Worm (Caenorhabditis elegans) whole organism, L4 larva: ENCODE data around the gene H20J04.4.

Experiments used
- D1046.2 ChIP-seq: fragments of 200-800 bp; sonication (Bioruptor generic); IDR thresholded peaks from 2 replicates; pipeline ENCODE4 v1.3.6; 2022; ENCODE audit warnings: missing genetic modification characterization, missing compliant biosample characterization
- F26F4.8 ChIP-seq: fragments of 200-800 bp; sonication (Bioruptor generic); conservative IDR thresholded peaks from 2 replicates; pipeline ENCODE4 v1.3.6; 2022; ENCODE audit warnings: missing genetic modification characterization, missing compliant biosample characterization
- F49E8.2 ChIP-seq: sonication (generic microtip); optimal IDR thresholded peaks from 2 replicates; lab custom pipeline; 2016; ENCODE audit warnings: missing compliant biosample characterization, mild to moderate bottlenecking, missing genetic modification characterization, borderline replicate concordance
- Y48G9A.11 ChIP-seq: fragments of 200-800 bp; sonication (Bioruptor generic); IDR thresholded peaks from 2 replicates; pipeline ENCODE4 v1.3.6; 2022; ENCODE audit warnings: missing genetic modification reagents, missing genetic modification characterization, missing compliant biosample characterization
- ZK337.2 ChIP-seq: fragments of 200-800 bp; sonication (Bioruptor generic); IDR thresholded peaks from 2 replicates; pipeline ENCODE4 v1.3.6; 2022; ENCODE audit warnings: missing genetic modification reagents, missing genetic modification characterization, missing compliant biosample characterization
- aha-1 ChIP-seq: fragments of 150-350 bp; peaks from one replicate; lab custom pipeline; 2014; ENCODE audit warnings: missing biosample characterization, missing genetic modification characterization
- aly-2 ChIP-seq: sonication (generic microtip); optimal IDR thresholded peaks from 2 replicates; lab custom pipeline; 2018; ENCODE audit warnings: missing biosample characterization, missing genetic modification characterization
- arid-1 ChIP-seq: fragments of 200-800 bp; sonication (Bioruptor generic); conservative IDR thresholded peaks from 2 replicates; pipeline ENCODE4 v1.3.6; 2022; ENCODE audit warnings: missing genetic modification reagents, missing genetic modification characterization, missing compliant biosample characterization
- ceh-20 ChIP-seq: fragments of 200-800 bp; sonication (Bioruptor generic); IDR thresholded peaks from 2 replicates; pipeline ENCODE4 v1.3.6; 2022; ENCODE audit warnings: missing genetic modification reagents, missing genetic modification characterization, missing compliant biosample characterization
- ceh-44 ChIP-seq: fragments of 200-800 bp; sonication (Bioruptor generic); IDR thresholded peaks from 2 replicates; pipeline ENCODE4 v1.3.6; 2022; ENCODE audit warnings: missing genetic modification reagents, missing genetic modification characterization, missing compliant biosample characterization
- ceh-82 ChIP-seq: sonication (generic microtip); optimal IDR thresholded peaks from 2 replicates; lab custom pipeline; 2017; ENCODE audit warnings: missing biosample characterization, missing genetic modification characterization
- cey-2 ChIP-seq: sonication (generic microtip); optimal IDR thresholded peaks from 3 replicates; lab custom pipeline; 2017; ENCODE audit warnings: missing genetic modification characterization, mild to moderate bottlenecking, missing compliant biosample characterization, antibody characterized with exemption, borderline replicate concordance; ENCODE audit not compliant: insufficient read depth
- daf-12 ChIP-seq: fragments of 150-350 bp; optimal IDR thresholded peaks from 2 replicates; lab custom pipeline; 2014; ENCODE audit warnings: missing biosample characterization, missing genetic modification reagents, missing genetic modification characterization
- dmd-6 ChIP-seq: fragments of 200-800 bp; sonication (Bioruptor generic); IDR thresholded peaks from 2 replicates; pipeline ENCODE4 v1.3.6; 2022; ENCODE audit warnings: missing genetic modification reagents, missing genetic modification characterization, missing compliant biosample characterization
- dmd-8 ChIP-seq: fragments of 200-800 bp; sonication (Bioruptor generic); IDR thresholded peaks from 2 replicates; pipeline ENCODE4 v1.3.6; 2022; ENCODE audit warnings: missing genetic modification characterization, missing compliant biosample characterization
- dpl-1 ChIP-seq: fragments of 150-350 bp; optimal IDR thresholded peaks from 2 replicates; lab custom pipeline; 2014; ENCODE audit warnings: missing biosample characterization, missing genetic modification reagents, missing genetic modification characterization
- duxl-1 ChIP-seq: sonication (generic microtip); optimal IDR thresholded peaks from 2 replicates; lab custom pipeline; 2016; ENCODE audit warnings: mild to moderate bottlenecking, missing genetic modification characterization, moderate library complexity, missing compliant biosample characterization; ENCODE audit not compliant: poor library complexity
- dve-1 ChIP-seq: sonication (generic microtip); optimal IDR thresholded peaks from 2 replicates; lab custom pipeline; 2017; ENCODE audit warnings: antibody characterized with exemption, mild to moderate bottlenecking, missing genetic modification characterization, missing compliant biosample characterization; ENCODE audit not compliant: insufficient read depth
- egl-27 ChIP-seq: sonication (generic microtip); optimal IDR thresholded peaks from 3 replicates; lab custom pipeline; 2017; ENCODE audit warnings: missing biosample characterization, missing genetic modification reagents, missing genetic modification characterization
- fkh-10 ChIP-seq: fragments of 150-350 bp; optimal IDR thresholded peaks from 2 replicates; lab custom pipeline; 2014; ENCODE audit warnings: missing biosample characterization, missing genetic modification reagents, missing genetic modification characterization
- fos-1 ChIP-seq: fragments of 150-350 bp; optimal IDR thresholded peaks from 2 replicates; lab custom pipeline; 2014; ENCODE audit warnings: missing biosample characterization, missing genetic modification characterization
- gei-8 ChIP-seq: fragments of 200-800 bp; sonication (Bioruptor generic); optimal IDR thresholded peaks from 2 replicates; lab custom pipeline; 2018; ENCODE audit warnings: mild to moderate bottlenecking, missing genetic modification characterization, missing compliant biosample characterization
- hif-1 ChIP-seq, 2 experiments: sonication (generic microtip); optimal IDR thresholded peaks; 2 replicates each; lab custom pipeline; 2016 to 2017; ENCODE audit warnings: missing compliant biosample characterization in 2 of 2, missing genetic modification characterization in 2 of 2, missing genetic modification reagents in 2 of 2, missing genotype in 2 of 2, mild to moderate bottlenecking in 1 of 2
- hlh-11 ChIP-seq: fragments of 200-800 bp; sonication (Bioruptor generic); optimal IDR thresholded peaks from 2 replicates; lab custom pipeline; 2018; ENCODE audit warnings: mild to moderate bottlenecking, missing genetic modification characterization, missing compliant biosample characterization
- hlh-30 ChIP-seq: sonication (generic microtip); optimal IDR thresholded peaks from 2 replicates; lab custom pipeline; 2017; ENCODE audit warnings: antibody characterized with exemption, mild to moderate bottlenecking, missing genetic modification characterization, missing compliant biosample characterization; ENCODE audit not compliant: insufficient read depth
- lin-15B ChIP-seq: fragments of 150-350 bp; sonication (generic microtip); optimal IDR thresholded peaks from 3 replicates; lab custom pipeline; 2014; ENCODE audit warnings: missing biosample characterization, missing genetic modification characterization
- lin-39 ChIP-seq: fragments of 150-350 bp; optimal IDR thresholded peaks from 2 replicates; lab custom pipeline; 2014; ENCODE audit warnings: missing biosample characterization, missing genetic modification reagents, missing genetic modification characterization
- madf-5 ChIP-seq, 2 experiments: fragments of 200-800 bp; sonication (Bioruptor generic); IDR thresholded peaks; 2 replicates each; pipeline ENCODE4 v1.3.6; 2022; ENCODE audit warnings: missing compliant biosample characterization in 2 of 2, missing genetic modification characterization in 2 of 2
- mep-1 ChIP-seq: fragments of 150-350 bp; sonication (generic microtip); optimal IDR thresholded peaks from 3 replicates; lab custom pipeline; 2014; ENCODE audit warnings: missing biosample characterization, missing genetic modification characterization
- mes-2 ChIP-seq: sonication (generic microtip); optimal IDR thresholded peaks from 2 replicates; lab custom pipeline; 2016; ENCODE audit warnings: missing genotype, mild to moderate bottlenecking, missing genetic modification characterization, missing compliant biosample characterization; ENCODE audit not compliant: poor library complexity, severe bottlenecking
- mxl-2 ChIP-seq: fragments of 200-800 bp; sonication (Bioruptor generic); conservative IDR thresholded peaks from 2 replicates; pipeline ENCODE4 v1.3.6; 2022; ENCODE audit warnings: missing genetic modification reagents, missing genetic modification characterization, missing compliant biosample characterization
- mxl-3 ChIP-seq: fragments of 200-800 bp; sonication (Bioruptor generic); optimal IDR thresholded peaks from 2 replicates; lab custom pipeline; 2018; ENCODE audit warnings: mild to moderate bottlenecking, missing genetic modification characterization, missing compliant biosample characterization
- nhr-10 ChIP-seq: fragments of 150-350 bp; optimal IDR thresholded peaks from 2 replicates; lab custom pipeline; 2014; ENCODE audit warnings: missing biosample characterization, missing genetic modification characterization
- nhr-102 ChIP-seq: sonication (generic microtip); optimal IDR thresholded peaks from 2 replicates; lab custom pipeline; 2016; ENCODE audit warnings: mild to moderate bottlenecking, missing genetic modification characterization, moderate library complexity, missing compliant biosample characterization
- nhr-111 ChIP-seq: fragments of 200-800 bp; sonication (Bioruptor generic); optimal IDR thresholded peaks from 2 replicates; lab custom pipeline; 2018; ENCODE audit warnings: mild to moderate bottlenecking, missing genetic modification characterization, missing compliant biosample characterization
- nhr-237 ChIP-seq: sonication (generic microtip); optimal IDR thresholded peaks from 2 replicates; lab custom pipeline; 2017; ENCODE audit warnings: missing biosample characterization, missing genetic modification characterization
- nhr-25 ChIP-seq: sonication (generic microtip); optimal IDR thresholded peaks from 2 replicates; lab custom pipeline; 2017; ENCODE audit warnings: missing genetic modification characterization, mild to moderate bottlenecking, missing compliant biosample characterization, antibody characterized with exemption, moderate library complexity, borderline replicate concordance; ENCODE audit not compliant: insufficient read depth
- nhr-42 ChIP-seq: fragments of 200-800 bp; sonication (Bioruptor generic); IDR thresholded peaks from 2 replicates; pipeline ENCODE4 v1.3.6; 2022; ENCODE audit warnings: missing genetic modification characterization, missing compliant biosample characterization
- nhr-6 ChIP-seq: fragments of 150-350 bp; optimal IDR thresholded peaks from 2 replicates; lab custom pipeline; 2014; ENCODE audit warnings: missing biosample characterization, missing genetic modification characterization
- pqm-1 ChIP-seq: sonication (generic microtip); optimal IDR thresholded peaks from 2 replicates; lab custom pipeline; 2017; ENCODE audit warnings: missing biosample characterization, missing genetic modification characterization
- rbr-2 ChIP-seq: sonication (generic microtip); optimal IDR thresholded peaks from 2 replicates; lab custom pipeline; 2016; ENCODE audit warnings: missing genotype, missing genetic modification characterization, missing compliant biosample characterization
- saeg-2 ChIP-seq: fragments of 200-800 bp; sonication (Bioruptor generic); IDR thresholded peaks from 2 replicates; pipeline ENCODE4 v1.3.6; 2022; ENCODE audit warnings: missing genetic modification reagents, missing genetic modification characterization, missing compliant biosample characterization
- snpc-1.2 ChIP-seq: fragments of 200-800 bp; sonication (Bioruptor generic); IDR thresholded peaks from 2 replicates; pipeline ENCODE4 v1.3.6; 2022; ENCODE audit warnings: missing genetic modification reagents, missing genetic modification characterization, missing compliant biosample characterization
- unc-130 ChIP-seq: sonication (generic microtip); optimal IDR thresholded peaks from 2 replicates; lab custom pipeline; 2016; ENCODE audit warnings: missing genetic modification reagents, missing genetic modification characterization, missing compliant biosample characterization
- unc-62 ChIP-seq, 3 experiments: fragments of 150-350 bp in 1 of 3; sonication (generic microtip); optimal IDR thresholded peaks in 2 of 3; peaks in 1 of 3; 1 replicate in 1 of 3; 2 replicates in 2 of 3; lab custom pipeline; 2014 to 2017; ENCODE audit warnings: missing biosample characterization in 3 of 3, missing genetic modification characterization in 3 of 3, missing genetic modification reagents in 3 of 3, missing genotype in 1 of 3
- zip-2 ChIP-seq: fragments of 150-350 bp; optimal IDR thresholded peaks from 2 replicates; lab custom pipeline; 2014; ENCODE audit warnings: missing biosample characterization, missing genetic modification characterization

Gene H20J04.4

ce11 chrII:4297259-4297658 lies 31.6 kb upstream of the H20J04.4 start:
- TF ChIP-seq Y48G9A.11 (GFP tag; lab: Robert Waterston, UW), result no peak
- TF ChIP-seq arid-1 (GFP tag; lab: Robert Waterston, UW), result no peak
- TF ChIP-seq pqm-1, result peak; percentile 16
- TF ChIP-seq aha-1 (tag; lab: Kevin White, UChicago), result peak; percentile 57

ce11 chrII:4299227-4299703 lies 29.6 kb upstream of the H20J04.4 start, which contains the start of gene sco-1:
Gene sco-1 (plus strand): TSS chrII:4299653.
- TF ChIP-seq nhr-25 (tag; lab: Kevin White, UChicago) (peak; percentile 92), nhr-111 (no peak), lin-39 (tag; lab: Kevin White, UChicago) (peak; percentile 30), zip-2 (peak; percentile 70), nhr-42 (GFP tag; lab: Robert Waterston, UW) (peak; percentile 91), mes-2 (peak; percentile 99), dve-1 (tag; lab: Kevin White, UChicago) (peak; percentile 95), dpl-1 (GFP tag; lab: Kevin White, UChicago) (peak; percentile 90), lin-15B (tag; lab: Kevin White, UChicago) (peak; percentile 83), F26F4.8 (GFP tag; lab: Robert Waterston, UW) (no peak), snpc-1.2 (0 out of 2 replicates have a peak, but pooled peaks have one; percentile 16), gei-8 (GFP tag; lab: Kevin White, UChicago) (peak; percentile 50), madf-5 (GFP tag; IDR thresholded peaks at IDR 0.05; lab: Robert Waterston, UW) (0 out of 4 replicates have a peak, but pooled peaks of 1 of the 2 experiments have one; percentile 4), hlh-11 (peak; percentile 90), nhr-6 (tag; lab: Kevin White, UChicago) (peak; percentile 91), mxl-2 (0 out of 2 replicates have a peak, but pooled peaks have one; percentile 11), dmd-6 (GFP tag; lab: Robert Waterston, UW) (peak; percentile 95), ceh-44 (GFP tag; lab: Robert Waterston, UW) (peak; percentile 58; the same call in 1 of the 2 replicates), F49E8.2 (peak; percentile 59), fkh-10 (GFP tag; lab: Kevin White, UChicago) (peak; percentile 97), saeg-2 (no peak), ceh-82 (tag; lab: Kevin White, UChicago) (no peak), rbr-2 (peak; percentile 93), nhr-237 (no peak), Y48G9A.11 (GFP tag; lab: Robert Waterston, UW) (peak; percentile 89), mep-1 (tag; lab: Kevin White, UChicago) (peak; percentile 98), nhr-10 (tag; lab: Kevin White, UChicago) (peak; percentile 16), aly-2 (no peak), nhr-102 (tag; lab: Kevin White, UChicago) (peak; percentile 88), D1046.2 (peak; percentile 74; the same call in 1 of the 2 replicates), unc-130 (GFP tag; lab: Kevin White, UChicago) (peak; percentile 92), cey-2 (tag; lab: Kevin White, UChicago) (no peak), hlh-30 (tag; lab: Kevin White, UChicago) (peak; percentile 91), ceh-20 (GFP tag; lab: Robert Waterston, UW) (peak; percentile 94), daf-12 (tag; lab: Kevin White, UChicago) (no peak), unc-62 (GFP tag; optimal IDR thresholded peaks at IDR 0.05 in 1 of 2; lab: Kevin White, UChicago) (peak in 1 of 2 experiments; percentile 38), unc-62 (tag; optimal IDR thresholded peaks at IDR 0.05; lab: Kevin White, UChicago) (no peak), dmd-8 (GFP tag; lab: Robert Waterston, UW) (no peak), egl-27 (tag; lab: Kevin White, UChicago) (no peak), duxl-1 (tag; lab: Kevin White, UChicago) (peak; percentile 88), mxl-3 (GFP tag; lab: Kevin White, UChicago) (peak; percentile 68), ZK337.2 (peak; percentile 96), hif-1 (tag; optimal IDR thresholded peaks at IDR 0.05; lab: Kevin White, UChicago) (peak in 1 of 2 experiments; percentile 95), fos-1 (tag; lab: Kevin White, UChicago) (no peak)
